Worm (Caenorhabditis elegans): ENCODE results near the gene srg-24.

The srg-24 gene

DNA sequence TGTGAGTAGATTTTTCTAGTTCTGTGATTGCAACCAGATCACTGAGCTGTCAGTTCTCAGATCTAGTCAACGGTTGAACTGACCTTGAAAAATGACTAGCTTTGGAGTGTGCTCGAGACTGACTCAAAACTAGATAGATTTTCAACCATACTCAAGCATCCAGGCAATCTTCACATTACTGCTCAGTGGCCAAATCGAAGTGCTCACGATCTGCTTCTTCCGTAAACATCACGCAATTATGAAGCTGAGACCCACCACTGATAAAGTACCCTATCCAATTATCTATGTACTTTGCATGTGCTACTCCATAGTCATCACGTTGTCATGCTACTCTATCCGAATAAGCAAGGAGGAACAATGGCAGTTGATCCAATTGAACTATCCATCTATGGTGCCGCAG lies 49.1 kb downstream of the srg-24 start:
- no peak for TF ChIP-seq snpc-4 (tag; optimal IDR thresholded peaks at IDR 0.05)
- TF ChIP-seq ceh-43 (GFP tag; optimal IDR thresholded peaks at IDR 0.05), result no peak
- no peak for TF ChIP-seq nhr-237 (tag; optimal IDR thresholded peaks at IDR 0.05)
- no peak for TF ChIP-seq M03D4.4 (tag; optimal IDR thresholded peaks at IDR 0.05)
- no peak for TF ChIP-seq ceh-83 (GFP tag; optimal IDR thresholded peaks at IDR 0.05)
- TF ChIP-seq lin-32 (GFP tag; optimal IDR thresholded peaks at IDR 0.05), result no peak
- no peak for TF ChIP-seq flh-1 (GFP tag; optimal IDR thresholded peaks at IDR 0.05)
- TF ChIP-seq drap-1 (GFP tag; optimal IDR thresholded peaks at IDR 0.05), result no peak
- TF ChIP-seq sem-2 (GFP tag; optimal IDR thresholded peaks at IDR 0.05), result no peak
- TF ChIP-seq pha-4 (tag; optimal IDR thresholded peaks at IDR 0.05), result no peak
- TF ChIP-seq nhr-2 (tag; optimal IDR thresholded peaks at IDR 0.05), result no peak
- no peak for TF ChIP-seq cnd-1 (tag; optimal IDR thresholded peaks at IDR 0.05)

DNA sequence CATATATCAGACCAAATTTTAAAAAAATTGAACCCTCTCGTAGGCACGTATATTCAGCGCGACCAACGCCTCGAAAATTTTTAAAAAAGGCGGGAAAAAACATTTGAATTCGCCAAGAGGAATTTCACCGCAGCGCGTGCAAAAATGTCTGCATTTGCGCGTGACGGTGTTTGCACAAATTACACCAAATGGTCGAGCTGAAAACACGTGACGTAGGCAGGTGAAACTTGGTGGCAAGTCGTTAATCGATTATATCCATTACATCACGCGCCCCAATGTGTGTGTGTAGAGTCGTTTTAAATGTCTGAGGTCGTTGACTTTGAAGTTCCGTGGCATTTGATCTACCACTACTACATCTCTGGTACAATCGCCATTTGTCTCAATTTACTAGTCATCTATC lies 49.7 kb downstream of the srg-24 start, which contains the start of gene sri-31:
Gene sri-31, plus strand, starts transcription at position 301 of the 400 bp plus-strand sequence.
- TF ChIP-seq unc-62 (GFP tag; optimal IDR thresholded peaks at IDR 0.05), result no peak
- TF ChIP-seq sem-2 (GFP tag; optimal IDR thresholded peaks at IDR 0.05), result no peak
- TF ChIP-seq M03D4.4 (tag; optimal IDR thresholded peaks at IDR 0.05), result no peak
- no peak for TF ChIP-seq pha-4 (tag; optimal IDR thresholded peaks at IDR 0.05)
- TF ChIP-seq ceh-43 (GFP tag; optimal IDR thresholded peaks at IDR 0.05), result no peak
- no peak for TF ChIP-seq hlh-1 (tag; optimal IDR thresholded peaks at IDR 0.05)

DNA sequence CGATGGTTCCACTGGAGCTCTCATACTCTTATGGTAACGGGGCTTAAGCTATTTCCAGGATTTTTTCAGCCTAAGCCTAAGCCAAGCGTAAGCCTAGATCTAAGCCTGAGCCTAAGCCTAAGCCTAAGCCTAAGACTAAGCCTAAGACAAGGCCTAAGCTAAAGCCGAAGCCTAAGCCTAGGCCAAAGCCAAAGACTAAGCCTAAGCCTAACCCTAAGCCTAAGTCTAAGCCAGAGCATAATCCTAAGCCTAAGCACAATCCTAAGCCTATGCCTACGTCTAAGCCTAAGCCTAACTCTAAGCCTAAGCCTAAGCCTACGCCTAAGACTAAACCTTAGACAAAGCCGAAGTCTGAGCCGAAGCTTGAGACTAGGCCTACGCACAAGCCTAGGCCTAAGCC lies 51.5 kb downstream of the srg-24 start:
- no peak for TF ChIP-seq flh-1 (GFP tag; optimal IDR thresholded peaks at IDR 0.05)
- TF ChIP-seq ham-2 (GFP tag; optimal IDR thresholded peaks at IDR 0.05), result peak; percentile 1
